Worm (Caenorhabditis elegans) whole organism, L4 larva: ENCODE measurements around the gene ttm-1.
A peak's percentile ranks its signal among the peaks of the same experiment; 100 is the strongest.

Experiments
- F10B5.3 ChIP-seq: sonication (generic microtip); optimal IDR thresholded peaks from 2 replicates; lab custom pipeline; 2016; ENCODE audit warnings: mild to moderate bottlenecking, missing genetic modification characterization, missing compliant biosample characterization
- Y105C5A.15 ChIP-seq: fragments of 200-800 bp; sonication (Bioruptor generic); IDR thresholded peaks from 2 replicates; pipeline ENCODE4 v1.3.6; 2022; ENCODE audit warnings: missing genetic modification characterization, missing compliant biosample characterization
- Y48G9A.11 ChIP-seq: fragments of 200-800 bp; sonication (Bioruptor generic); IDR thresholded peaks from 2 replicates; pipeline ENCODE4 v1.3.6; 2022; ENCODE audit warnings: missing genetic modification reagents, missing genetic modification characterization, missing compliant biosample characterization
- ZK546.5 ChIP-seq, 2 experiments: sonication (generic microtip); optimal IDR thresholded peaks; 2 replicates each; lab custom pipeline; 2017; ENCODE audit warnings: missing biosample characterization in 2 of 2, missing genetic modification characterization in 2 of 2
- aly-2 ChIP-seq: sonication (generic microtip); optimal IDR thresholded peaks from 2 replicates; lab custom pipeline; 2018; ENCODE audit warnings: missing biosample characterization, missing genetic modification characterization
- ceh-20 ChIP-seq: fragments of 200-800 bp; sonication (Bioruptor generic); IDR thresholded peaks from 2 replicates; pipeline ENCODE4 v1.3.6; 2022; ENCODE audit warnings: missing genetic modification reagents, missing genetic modification characterization, missing compliant biosample characterization
- ceh-32 ChIP-seq: sonication (generic microtip); optimal IDR thresholded peaks from 2 replicates; lab custom pipeline; 2016; ENCODE audit warnings: mild to moderate bottlenecking, missing genetic modification characterization, missing compliant biosample characterization; ENCODE audit not compliant: poor library complexity
- ceh-62 ChIP-seq: sonication (generic microtip); optimal IDR thresholded peaks from 2 replicates; lab custom pipeline; 2017; ENCODE audit warnings: missing biosample characterization, missing genetic modification characterization
- ces-1 ChIP-seq: fragments of 150-350 bp; sonication (generic microtip); optimal IDR thresholded peaks from 4 replicates; lab custom pipeline; 2014; ENCODE audit warnings: missing biosample characterization, missing genetic modification reagents, missing genetic modification characterization
- daf-16 ChIP-seq, 3 experiments: sonication (generic microtip); optimal IDR thresholded peaks; 2 replicates each; lab custom pipeline; 2016 to 2017; ENCODE audit warnings: missing genetic modification characterization in 3 of 3, missing genetic modification reagents in 3 of 3, mild to moderate bottlenecking in 2 of 3, missing compliant biosample characterization in 2 of 3, missing biosample characterization in 1 of 3, moderate library complexity in 1 of 3
- dve-1 ChIP-seq: sonication (generic microtip); optimal IDR thresholded peaks from 2 replicates; lab custom pipeline; 2017; ENCODE audit warnings: antibody characterized with exemption, mild to moderate bottlenecking, missing genetic modification characterization, missing compliant biosample characterization; ENCODE audit not compliant: insufficient read depth
- egl-27 ChIP-seq: sonication (generic microtip); optimal IDR thresholded peaks from 3 replicates; lab custom pipeline; 2017; ENCODE audit warnings: missing biosample characterization, missing genetic modification reagents, missing genetic modification characterization
- egl-43 ChIP-seq: fragments of 200-800 bp; sonication (Bioruptor generic); IDR thresholded peaks from 2 replicates; pipeline ENCODE4 v1.3.6; 2022; ENCODE audit warnings: missing genetic modification reagents, missing genetic modification characterization, missing compliant biosample characterization
- lin-15B ChIP-seq: fragments of 150-350 bp; sonication (generic microtip); optimal IDR thresholded peaks from 3 replicates; lab custom pipeline; 2014; ENCODE audit warnings: missing biosample characterization, missing genetic modification characterization
- lin-29 ChIP-seq: fragments of 200-800 bp; sonication (Bioruptor generic); IDR thresholded peaks from 2 replicates; pipeline ENCODE4 v1.3.6; 2022; ENCODE audit warnings: missing genetic modification reagents, missing genetic modification characterization, missing compliant biosample characterization
- lin-38 ChIP-seq: fragments of 200-800 bp; sonication (Bioruptor generic); IDR thresholded peaks from 2 replicates; pipeline ENCODE4 v1.3.6; 2022; ENCODE audit warnings: missing genetic modification reagents, missing genetic modification characterization, missing compliant biosample characterization
- lir-3 ChIP-seq: sonication (generic microtip); optimal IDR thresholded peaks from 2 replicates; lab custom pipeline; 2016; ENCODE audit warnings: mild to moderate bottlenecking, missing genetic modification characterization, missing compliant biosample characterization
- lsy-2 ChIP-seq, 2 experiments: fragments of 150-350 bp in 1 of 2; sonication (generic microtip) in 1 of 2; optimal IDR thresholded peaks; 2 replicates each; lab custom pipeline; 2014 to 2017; ENCODE audit warnings: missing biosample characterization in 2 of 2, missing genetic modification characterization in 2 of 2
- mdt-29 ChIP-seq: fragments of 200-800 bp; sonication (Bioruptor generic); IDR thresholded peaks from 2 replicates; pipeline ENCODE4 v1.3.6; 2022; ENCODE audit warnings: missing genetic modification reagents, missing genetic modification characterization, missing compliant biosample characterization
- mep-1 ChIP-seq: fragments of 150-350 bp; sonication (generic microtip); optimal IDR thresholded peaks from 3 replicates; lab custom pipeline; 2014; ENCODE audit warnings: missing biosample characterization, missing genetic modification characterization
- mes-2 ChIP-seq: sonication (generic microtip); optimal IDR thresholded peaks from 2 replicates; lab custom pipeline; 2016; ENCODE audit warnings: missing genotype, mild to moderate bottlenecking, missing genetic modification characterization, missing compliant biosample characterization; ENCODE audit not compliant: poor library complexity, severe bottlenecking
- mxl-2 ChIP-seq: fragments of 200-800 bp; sonication (Bioruptor generic); conservative IDR thresholded peaks from 2 replicates; pipeline ENCODE4 v1.3.6; 2022; ENCODE audit warnings: missing genetic modification reagents, missing genetic modification characterization, missing compliant biosample characterization
- nhr-25 ChIP-seq: sonication (generic microtip); optimal IDR thresholded peaks from 2 replicates; lab custom pipeline; 2017; ENCODE audit warnings: missing genetic modification characterization, mild to moderate bottlenecking, missing compliant biosample characterization, antibody characterized with exemption, moderate library complexity, borderline replicate concordance; ENCODE audit not compliant: insufficient read depth
- nhr-42 ChIP-seq: fragments of 200-800 bp; sonication (Bioruptor generic); IDR thresholded peaks from 2 replicates; pipeline ENCODE4 v1.3.6; 2022; ENCODE audit warnings: missing genetic modification characterization, missing compliant biosample characterization
- nhr-6 ChIP-seq: fragments of 150-350 bp; optimal IDR thresholded peaks from 2 replicates; lab custom pipeline; 2014; ENCODE audit warnings: missing biosample characterization, missing genetic modification characterization
- php-3 ChIP-seq: fragments of 200-800 bp; sonication (Bioruptor generic); IDR thresholded peaks from 2 replicates; pipeline ENCODE4 v1.3.6; 2022; ENCODE audit warnings: missing genetic modification reagents, missing genetic modification characterization, missing compliant biosample characterization
- pqm-1 ChIP-seq: sonication (generic microtip); optimal IDR thresholded peaks from 2 replicates; lab custom pipeline; 2017; ENCODE audit warnings: missing biosample characterization, missing genetic modification characterization
- rbr-2 ChIP-seq: sonication (generic microtip); optimal IDR thresholded peaks from 2 replicates; lab custom pipeline; 2016; ENCODE audit warnings: missing genotype, missing genetic modification characterization, missing compliant biosample characterization
- sdz-12 ChIP-seq: fragments of 200-800 bp; sonication (Bioruptor generic); optimal IDR thresholded peaks from 2 replicates; lab custom pipeline; 2018; ENCODE audit warnings: mild to moderate bottlenecking, missing genetic modification characterization, missing compliant biosample characterization
- set-16 ChIP-seq: fragments of 200-800 bp; sonication (Bioruptor generic); IDR thresholded peaks from 2 replicates; pipeline ENCODE4 v1.3.6; 2022; ENCODE audit warnings: missing genetic modification reagents, missing genetic modification characterization, missing compliant biosample characterization
- snpc-1.2 ChIP-seq: fragments of 200-800 bp; sonication (Bioruptor generic); IDR thresholded peaks from 2 replicates; pipeline ENCODE4 v1.3.6; 2022; ENCODE audit warnings: missing genetic modification reagents, missing genetic modification characterization, missing compliant biosample characterization
- unc-62 ChIP-seq, 3 experiments: fragments of 150-350 bp in 1 of 3; sonication (generic microtip); optimal IDR thresholded peaks in 2 of 3; peaks in 1 of 3; 1 replicate in 1 of 3; 2 replicates in 2 of 3; lab custom pipeline; 2014 to 2017; ENCODE audit warnings: missing biosample characterization in 3 of 3, missing genetic modification characterization in 3 of 3, missing genetic modification reagents in 3 of 3, missing genotype in 1 of 3
- zip-11 ChIP-seq: fragments of 200-800 bp; sonication (Bioruptor generic); IDR thresholded peaks from 2 replicates; pipeline ENCODE4 v1.3.6; 2022; ENCODE audit warnings: missing genetic modification characterization, missing compliant biosample characterization

Gene ttm-1

ce11 chrIII:12918575-12918974 lies 48.2 kb downstream of the ttm-1 start, which contains the start of gene Y37D8A.16:
Gene Y37D8A.16, minus strand, starts transcription at chrIII:12918675.
- TF ChIP-seq nhr-25 (tag; lab: Kevin White, UChicago) (no peak), pqm-1 (tag; lab: Kevin White, UChicago) (no peak), zip-11 (GFP tag; lab: Robert Waterston, UW) (no peak), egl-27 (tag; lab: Kevin White, UChicago) (no peak), unc-62 (GFP tag; optimal IDR thresholded peaks at IDR 0.05 in 1 of 2; lab: Kevin White, UChicago) (no peak), unc-62 (tag; optimal IDR thresholded peaks at IDR 0.05; lab: Kevin White, UChicago) (no peak), egl-43 (GFP tag; lab: Robert Waterston, UW) (no peak), aly-2 (no peak), ceh-20 (GFP tag; lab: Robert Waterston, UW) (no peak)

- no peak for TF ChIP-seq nhr-6 (tag; lab: Kevin White, UChicago)
- TF ChIP-seq mes-2 (tag; lab: Kevin White, UChicago): peak; percentile 32
- no peak for TF ChIP-seq Y48G9A.11 (GFP tag; lab: Robert Waterston, UW)
- no peak for TF ChIP-seq php-3
- no peak for TF ChIP-seq ceh-62
- peak; percentile 40 for TF ChIP-seq mep-1
- no peak for TF ChIP-seq lin-29 (GFP tag; lab: Robert Waterston, UW)
- TF ChIP-seq lin-15B (tag; lab: Kevin White, UChicago): no peak
- TF ChIP-seq dve-1: peak; percentile 42
- no peak for TF ChIP-seq mdt-29 (GFP tag; lab: Robert Waterston, UW)
- no peak for TF ChIP-seq daf-16 (GFP tag; optimal IDR thresholded peaks at IDR 0.05; lab: Kevin White, UChicago)
- TF ChIP-seq daf-16 (tag; optimal IDR thresholded peaks at IDR 0.05; lab: Kevin White, UChicago): peak; percentile 62
- no peak for TF ChIP-seq rbr-2 (tag; lab: Kevin White, UChicago)
- TF ChIP-seq pqm-1 (tag; lab: Kevin White, UChicago): peak; percentile 30
- TF ChIP-seq ZK546.5 (tag; optimal IDR thresholded peaks at IDR 0.05; lab: Kevin White, UChicago): no peak
- no peak for TF ChIP-seq sdz-12 (GFP tag; lab: Kevin White, UChicago)
- no peak for TF ChIP-seq snpc-1.2 (GFP tag; lab: Robert Waterston, UW)
- peak in 1 of 2 experiments; percentile 19 for TF ChIP-seq lsy-2 (tag; optimal IDR thresholded peaks at IDR 0.05; lab: Kevin White, UChicago)
- TF ChIP-seq lin-38: no peak
- no peak for TF ChIP-seq nhr-42 (GFP tag; lab: Robert Waterston, UW)
- no peak for TF ChIP-seq lir-3 (tag; lab: Kevin White, UChicago)
- TF ChIP-seq mxl-2 (GFP tag; lab: Robert Waterston, UW): no peak
- TF ChIP-seq, all 104 proteins: peak for 6
These were observed 48.9 kb downstream of the ttm-1 start for ce11 chrIII:12917852-12918251.

ce11 chrIII:12916459-12916858 lies 50.3 kb downstream of the ttm-1 start:
- TF ChIP-seq rbr-2 (tag; lab: Kevin White, UChicago) (no peak), ces-1 (GFP tag; lab: Kevin White, UChicago) (peak; percentile 18), Y105C5A.15 (GFP tag; lab: Robert Waterston, UW) (no peak)

ce11 chrIII:12910365-12910764 lies 56.4 kb downstream of the ttm-1 start, which contains the start of gene flp-14:
Gene flp-14, plus strand, starts transcription at chrIII:12910510.
- TF ChIP-seq set-16: peak; percentile 92
- no peak for TF ChIP-seq F10B5.3 (tag; lab: Kevin White, UChicago)
- no peak for TF ChIP-seq ceh-32 (tag; lab: Kevin White, UChicago)
- peak in 1 of 2 experiments; percentile 61 for TF ChIP-seq unc-62 (GFP tag; optimal IDR thresholded peaks at IDR 0.05 in 1 of 2; lab: Kevin White, UChicago)
- no peak for TF ChIP-seq unc-62 (tag; optimal IDR thresholded peaks at IDR 0.05; lab: Kevin White, UChicago)
